Worm (Caenorhabditis elegans) whole organism, young adult: ENCODE measurements around the gene Y53F4B.51.
A peak's percentile ranks its signal among the peaks of the same experiment; 100 is the strongest.

Experiments used
- B0336.3 ChIP-seq: fragments of 200-800 bp; sonication (Bioruptor generic); IDR thresholded peaks from 2 replicates; pipeline ENCODE4 v1.3.6; 2022; ENCODE audit warnings: missing genetic modification characterization, missing compliant biosample characterization
- C06A6.2 ChIP-seq: fragments of 200-800 bp; sonication (Bioruptor generic); conservative IDR thresholded peaks from 2 replicates; pipeline ENCODE4 v1.3.6; 2022; ENCODE audit warnings: missing genetic modification characterization, missing compliant biosample characterization
- C17E4.6 ChIP-seq: fragments of 200-800 bp; sonication (Bioruptor generic); IDR thresholded peaks from 2 replicates; pipeline ENCODE4 v1.3.6; 2022; ENCODE audit warnings: missing genetic modification reagents, missing genetic modification characterization, missing compliant biosample characterization
- F22D6.2 ChIP-seq: sonication (generic microtip); optimal IDR thresholded peaks from 2 replicates; lab custom pipeline; 2016; ENCODE audit warnings: mild to moderate bottlenecking, missing genetic modification characterization, missing compliant biosample characterization
- F23B12.7 ChIP-seq: sonication (generic microtip); optimal IDR thresholded peaks from 2 replicates; lab custom pipeline; 2017; ENCODE audit warnings: missing genetic modification characterization, mild to moderate bottlenecking, missing compliant biosample characterization, antibody characterized with exemption, moderate library complexity; ENCODE audit not compliant: insufficient read depth
- F33H1.4 ChIP-seq: fragments of 200-800 bp; sonication (Bioruptor generic); IDR thresholded peaks from 2 replicates; pipeline ENCODE4 v1.3.6; 2022; ENCODE audit warnings: missing genetic modification reagents, missing genetic modification characterization, missing compliant biosample characterization
- F39B2.1 ChIP-seq: fragments of 200-800 bp; sonication (Bioruptor generic); IDR thresholded peaks from 2 replicates; pipeline ENCODE4 v1.3.6; 2022; ENCODE audit warnings: missing genetic modification reagents, missing genetic modification characterization, missing compliant biosample characterization
- F57A8.1 ChIP-seq: fragments of 200-800 bp; sonication (Bioruptor generic); optimal IDR thresholded peaks from 2 replicates; lab custom pipeline; 2018; ENCODE audit warnings: mild to moderate bottlenecking, missing genetic modification characterization, moderate library complexity, missing compliant biosample characterization
- K11D2.4 ChIP-seq: fragments of 200-800 bp; sonication (Bioruptor generic); IDR thresholded peaks from 2 replicates; pipeline ENCODE4 v1.3.6; 2022; ENCODE audit warnings: missing genetic modification reagents, missing genetic modification characterization, missing compliant biosample characterization
- T07F8.4 ChIP-seq: sonication (generic microtip); optimal IDR thresholded peaks from 2 replicates; lab custom pipeline; 2016; ENCODE audit warnings: mild to moderate bottlenecking, missing genetic modification characterization, moderate library complexity, missing compliant biosample characterization
- Y53F4B.3 ChIP-seq: fragments of 200-800 bp; sonication (Bioruptor generic); IDR thresholded peaks from 2 replicates; pipeline ENCODE4 v1.3.6; 2022; ENCODE audit warnings: missing genetic modification reagents, missing genetic modification characterization, missing compliant biosample characterization
- Y95B8A.8 ChIP-seq: fragments of 200-800 bp; sonication (Bioruptor generic); IDR thresholded peaks from 2 replicates; pipeline ENCODE4 v1.3.6; 2022; ENCODE audit warnings: missing genetic modification reagents, missing genetic modification characterization, missing compliant biosample characterization
- ama-1 ChIP-seq, 3 experiments: fragments of 150-350 bp in 1 of 3; sonication (generic microtip) in 2 of 3; optimal IDR thresholded peaks; 2 replicates each; lab custom pipeline; 2014 to 2018; ENCODE audit warnings: missing biosample characterization in 2 of 3, missing genetic modification characterization in 2 of 3, missing genetic modification reagents in 2 of 3
- attf-6 ChIP-seq: fragments of 200-800 bp; sonication (Bioruptor generic); IDR thresholded peaks from 2 replicates; pipeline ENCODE4 v1.3.6; 2022; ENCODE audit warnings: missing genetic modification reagents, missing genetic modification characterization, missing compliant biosample characterization
- bed-2 ChIP-seq: fragments of 200-800 bp; sonication (Bioruptor generic); IDR thresholded peaks from 2 replicates; pipeline ENCODE4 v1.3.6; 2022; ENCODE audit warnings: missing genetic modification reagents, missing genetic modification characterization, missing compliant biosample characterization
- ccch-3 ChIP-seq: fragments of 200-800 bp; sonication (Bioruptor generic); optimal IDR thresholded peaks from 2 replicates; lab custom pipeline; 2018; ENCODE audit warnings: mild to moderate bottlenecking, missing genetic modification characterization, missing compliant biosample characterization
- cebp-2 ChIP-seq: fragments of 200-800 bp; sonication (Bioruptor generic); IDR thresholded peaks from 2 replicates; pipeline ENCODE4 v1.3.6; 2022; ENCODE audit warnings: missing genetic modification characterization, missing compliant biosample characterization
- ceh-100 ChIP-seq: fragments of 200-800 bp; sonication (Bioruptor generic); IDR thresholded peaks from 2 replicates; pipeline ENCODE4 v1.3.6; 2022; ENCODE audit warnings: missing genetic modification reagents, missing genetic modification characterization, missing compliant biosample characterization
- ceh-27 ChIP-seq: fragments of 200-800 bp; sonication (Bioruptor generic); optimal IDR thresholded peaks from 2 replicates; lab custom pipeline; 2018; ENCODE audit warnings: mild to moderate bottlenecking, missing genetic modification characterization, moderate library complexity, missing compliant biosample characterization
- ceh-91 ChIP-seq: fragments of 200-800 bp; sonication (Bioruptor generic); IDR thresholded peaks from 2 replicates; pipeline ENCODE4 v1.3.6; 2022; ENCODE audit warnings: missing genetic modification reagents, missing genetic modification characterization, missing compliant biosample characterization
- die-1 ChIP-seq: sonication (generic microtip); optimal IDR thresholded peaks from 2 replicates; lab custom pipeline; 2016; ENCODE audit warnings: missing genotype, mild to moderate bottlenecking, missing genetic modification characterization, missing compliant biosample characterization
- efl-1 ChIP-seq: fragments of 150-350 bp; optimal IDR thresholded peaks from 2 replicates; lab custom pipeline; 2014; ENCODE audit warnings: missing biosample characterization, missing genetic modification reagents, missing genetic modification characterization
- egl-18 ChIP-seq: fragments of 200-800 bp; sonication (Bioruptor generic); IDR thresholded peaks from 2 replicates; pipeline ENCODE4 v1.3.6; 2022; ENCODE audit warnings: missing genetic modification reagents, missing genetic modification characterization, missing compliant biosample characterization
- egl-44 ChIP-seq: fragments of 200-800 bp; sonication (Bioruptor generic); IDR thresholded peaks from 2 replicates; pipeline ENCODE4 v1.3.6; 2022; ENCODE audit warnings: missing genetic modification reagents, missing genetic modification characterization, missing compliant biosample characterization
- him-1 ChIP-seq: sonication (generic microtip); optimal IDR thresholded peaks from 2 replicates; lab custom pipeline; 2016; ENCODE audit warnings: missing genotype, missing genetic modification reagents, missing genetic modification characterization, missing compliant biosample characterization
- hlh-12 ChIP-seq: sonication (generic microtip); optimal IDR thresholded peaks from 2 replicates; lab custom pipeline; 2016; ENCODE audit warnings: missing genetic modification characterization, missing compliant biosample characterization
- hmg-1.2 ChIP-seq: fragments of 200-800 bp; sonication (Bioruptor generic); IDR thresholded peaks from 2 replicates; pipeline ENCODE4 v1.3.6; 2022; ENCODE audit warnings: missing genetic modification reagents, missing genetic modification characterization, missing compliant biosample characterization
- hsf-1 ChIP-seq: fragments of 200-800 bp; sonication (Bioruptor generic); IDR thresholded peaks from 2 replicates; pipeline ENCODE4 v1.3.6; 2022; ENCODE audit warnings: missing genetic modification reagents, missing genetic modification characterization, missing compliant biosample characterization
- lin-26 ChIP-seq: fragments of 200-800 bp; sonication (Bioruptor generic); IDR thresholded peaks from 2 replicates; pipeline ENCODE4 v1.3.6; 2022; ENCODE audit warnings: missing genetic modification reagents, missing genetic modification characterization, missing compliant biosample characterization
- lin-54 ChIP-seq: fragments of 200-800 bp; sonication (Bioruptor generic); optimal IDR thresholded peaks from 2 replicates; lab custom pipeline; 2018; ENCODE audit warnings: mild to moderate bottlenecking, missing genetic modification characterization, missing compliant biosample characterization
- lsy-27 ChIP-seq: sonication (generic microtip); optimal IDR thresholded peaks from 2 replicates; lab custom pipeline; 2017; ENCODE audit warnings: missing genetic modification characterization, mild to moderate bottlenecking, missing compliant biosample characterization, antibody characterized with exemption, missing genotype, borderline replicate concordance; ENCODE audit not compliant: insufficient read depth
- madf-6 ChIP-seq: fragments of 200-800 bp; sonication (Bioruptor generic); IDR thresholded peaks from 2 replicates; pipeline ENCODE4 v1.3.6; 2022; ENCODE audit warnings: missing genetic modification reagents, missing genetic modification characterization, missing compliant biosample characterization
- nfya-1 ChIP-seq: sonication (generic microtip); optimal IDR thresholded peaks from 2 replicates; lab custom pipeline; 2017; ENCODE audit warnings: antibody characterized with exemption, missing compliant biosample characterization, missing genetic modification characterization, borderline replicate concordance; ENCODE audit not compliant: insufficient read depth
- nfya-2 ChIP-seq: fragments of 200-800 bp; sonication (Bioruptor generic); IDR thresholded peaks from 2 replicates; pipeline ENCODE4 v1.3.6; 2022; ENCODE audit warnings: missing genetic modification reagents, missing genetic modification characterization, missing compliant biosample characterization
- nfyb-1 ChIP-seq: fragments of 200-800 bp; sonication (Bioruptor generic); IDR thresholded peaks from 2 replicates; pipeline ENCODE4 v1.3.6; 2022; ENCODE audit warnings: missing genetic modification reagents, missing genetic modification characterization, missing compliant biosample characterization
- nhr-179 ChIP-seq: sonication (generic microtip); optimal IDR thresholded peaks from 2 replicates; lab custom pipeline; 2016; ENCODE audit warnings: mild to moderate bottlenecking, missing genetic modification characterization, missing compliant biosample characterization
- rcor-1 ChIP-seq: fragments of 200-800 bp; sonication (Bioruptor generic); IDR thresholded peaks from 2 replicates; pipeline ENCODE4 v1.3.6; 2022; ENCODE audit warnings: missing genetic modification reagents, missing genetic modification characterization, missing compliant biosample characterization
- rec-8 ChIP-seq, 2 experiments: sonication (generic microtip); optimal IDR thresholded peaks; 2 replicates each; lab custom pipeline; 2016; ENCODE audit warnings: mild to moderate bottlenecking in 2 of 2, missing genetic modification characterization in 2 of 2, missing genetic modification reagents in 2 of 2, missing genotype in 2 of 2, missing biosample characterization in 1 of 2, missing compliant biosample characterization in 1 of 2, moderate library complexity in 1 of 2
- repo-1 ChIP-seq: sonication (generic microtip); optimal IDR thresholded peaks from 2 replicates; lab custom pipeline; 2017; ENCODE audit warnings: mild to moderate bottlenecking, missing genetic modification characterization, missing compliant biosample characterization
- snpc-3.4 ChIP-seq: sonication (generic microtip); optimal IDR thresholded peaks from 2 replicates; lab custom pipeline; 2017; ENCODE audit warnings: missing genetic modification characterization, mild to moderate bottlenecking, missing compliant biosample characterization, antibody characterized with exemption, moderate library complexity, missing genotype, missing genetic modification reagents
- snpc-4 ChIP-seq, 5 experiments: fragments of 150-350 bp in 1 of 5; sonication (generic microtip) in 4 of 5; optimal IDR thresholded peaks; 2 replicates each; lab custom pipeline; 2014 to 2018; ENCODE audit warnings: missing genetic modification characterization in 5 of 5, missing biosample characterization in 3 of 5, antibody characterized with exemption in 2 of 5, mild to moderate bottlenecking in 2 of 5, missing compliant biosample characterization in 2 of 5, missing genotype in 2 of 5, moderate library complexity in 2 of 5, missing genetic modification reagents in 1 of 5
- sptf-2 ChIP-seq: fragments of 200-800 bp; sonication (Bioruptor generic); optimal IDR thresholded peaks from 2 replicates; lab custom pipeline; 2018; ENCODE audit warnings: mild to moderate bottlenecking, missing genetic modification characterization, missing compliant biosample characterization
- unc-130 ChIP-seq: sonication (generic microtip); optimal IDR thresholded peaks from 2 replicates; lab custom pipeline; 2016; ENCODE audit warnings: missing genetic modification reagents, missing genetic modification characterization, missing compliant biosample characterization
- unc-62 ChIP-seq: fragments of 150-350 bp; optimal IDR thresholded peaks from 2 replicates; lab custom pipeline; 2014; ENCODE audit warnings: missing biosample characterization, missing genetic modification reagents, missing genetic modification characterization
- ztf-26 ChIP-seq: sonication (generic microtip); optimal IDR thresholded peaks from 2 replicates; lab custom pipeline; 2017; ENCODE audit warnings: missing genetic modification characterization, missing compliant biosample characterization
- ztf-3 ChIP-seq: fragments of 200-800 bp; sonication (Bioruptor generic); optimal IDR thresholded peaks from 2 replicates; lab custom pipeline; 2018; ENCODE audit warnings: mild to moderate bottlenecking, missing genetic modification characterization, missing compliant biosample characterization

Gene Y53F4B.51

DNA sequence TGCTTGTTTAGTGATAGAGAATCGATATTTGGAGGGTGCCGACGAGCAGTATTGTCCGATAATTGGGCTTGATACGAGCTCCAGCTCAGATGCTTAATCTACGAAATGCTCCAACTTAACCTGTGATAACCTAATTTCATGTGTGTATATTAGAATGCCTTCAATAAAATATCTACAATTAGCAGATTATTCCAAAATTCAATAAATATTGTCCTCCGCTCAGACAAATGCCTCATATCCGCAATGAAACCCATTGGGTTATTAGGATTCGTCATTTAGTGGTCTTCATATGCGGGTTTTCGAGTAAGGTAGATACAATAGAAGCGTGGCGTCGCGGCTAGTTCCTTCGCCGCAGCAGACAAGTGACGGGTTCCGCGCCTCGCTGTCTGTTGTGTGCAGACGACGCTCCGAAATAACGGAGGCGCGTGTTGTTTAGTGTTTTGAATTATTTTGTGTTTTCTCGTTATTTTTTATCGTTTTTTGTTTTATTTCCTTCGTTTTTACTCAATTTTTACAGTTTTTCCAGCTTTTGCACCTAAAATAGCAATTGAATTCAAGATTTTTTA is 11.4 kb upstream of the Y53F4B.51 start, which contains the start of gene cmtr-1 (continued):
- no peak for TF ChIP-seq bed-2
- no peak for TF ChIP-seq F57A8.1
- peak; percentile 87 for TF ChIP-seq hsf-1 (GFP tag; lab: Robert Waterston, UW)
- TF ChIP-seq ceh-91 (GFP tag; lab: Robert Waterston, UW): peak; percentile 85
- no peak for TF ChIP-seq ztf-3 (GFP tag; lab: Kevin White, UChicago)
- peak; percentile 97 for TF ChIP-seq repo-1 (tag; lab: Kevin White, UChicago)
- peak; percentile 87 for TF ChIP-seq ceh-100
- TF ChIP-seq cebp-2 (GFP tag; lab: Robert Waterston, UW): peak; percentile 84
- TF ChIP-seq snpc-4 (GFP tag; optimal IDR thresholded peaks at IDR 0.05; lab: Kevin White, UChicago): peak; percentile 100
- TF ChIP-seq snpc-4 (tag; optimal IDR thresholded peaks at IDR 0.05; lab: Kevin White, UChicago): peak; percentile 100
- peak; percentile 99 for TF ChIP-seq snpc-3.4
- peak; percentile 74 for TF ChIP-seq unc-130 (GFP tag; lab: Kevin White, UChicago)
- TF ChIP-seq lsy-27 (tag; lab: Kevin White, UChicago): peak; percentile 78
- TF ChIP-seq nfyb-1 (GFP tag; lab: Robert Waterston, UW): peak; percentile 97
- peak; percentile 93 for TF ChIP-seq madf-6 (GFP tag; lab: Robert Waterston, UW)
- TF ChIP-seq F23B12.7 (tag; lab: Kevin White, UChicago): peak; percentile 69
- TF ChIP-seq hmg-1.2 (GFP tag; lab: Robert Waterston, UW): peak; percentile 100
- peak; percentile 94 for TF ChIP-seq ceh-27 (GFP tag; lab: Kevin White, UChicago)
- peak; percentile 92 for TF ChIP-seq ztf-26 (tag; lab: Kevin White, UChicago)
- peak; percentile 77 for TF ChIP-seq ama-1 (optimal IDR thresholded peaks at IDR 0.05; lab: Kevin White, UChicago)
- peak in 1 of 2 experiments; percentile 76 for TF ChIP-seq ama-1 (GFP tag; optimal IDR thresholded peaks at IDR 0.05; lab: Kevin White, UChicago)
- TF ChIP-seq sptf-2 (GFP tag; lab: Kevin White, UChicago): peak; percentile 80
- TF ChIP-seq ccch-3 (GFP tag; lab: Kevin White, UChicago): peak; percentile 25
- peak; percentile 96 for TF ChIP-seq lin-54 (GFP tag; lab: Kevin White, UChicago)
- peak; percentile 74 for TF ChIP-seq F22D6.2 (tag; lab: Kevin White, UChicago)
- peak; percentile 86; the same call in 1 of the 2 replicates for TF ChIP-seq C06A6.2
- peak; percentile 80 for TF ChIP-seq efl-1 (GFP tag; lab: Kevin White, UChicago)
- TF ChIP-seq hlh-12 (tag; lab: Kevin White, UChicago): no peak
- TF ChIP-seq K11D2.4 (GFP tag; lab: Robert Waterston, UW): peak; percentile 90
- peak; percentile 64 for TF ChIP-seq T07F8.4 (tag; lab: Kevin White, UChicago)
- TF ChIP-seq C17E4.6 (GFP tag; lab: Robert Waterston, UW): peak; percentile 89
- peak; percentile 85 for TF ChIP-seq egl-44 (GFP tag; lab: Robert Waterston, UW)
- peak; percentile 97 for TF ChIP-seq B0336.3
- TF ChIP-seq lin-26 (GFP tag; lab: Robert Waterston, UW): peak; percentile 82
- peak; percentile 95 for TF ChIP-seq him-1
- TF ChIP-seq attf-6 (GFP tag; lab: Robert Waterston, UW): peak; percentile 95
- peak; percentile 79 for TF ChIP-seq F33H1.4 (GFP tag; lab: Robert Waterston, UW)
- peak; percentile 40 to 82 for TF ChIP-seq rec-8 (tag; optimal IDR thresholded peaks at IDR 0.05; lab: Kevin White, UChicago)
- peak; percentile 76 for TF ChIP-seq Y95B8A.8 (GFP tag; lab: Robert Waterston, UW)
- TF ChIP-seq Y53F4B.3 (GFP tag; lab: Robert Waterston, UW): no peak; the same call in 1 of the 2 replicates
- peak; percentile 68 for TF ChIP-seq die-1
- TF ChIP-seq nfya-2 (GFP tag; lab: Robert Waterston, UW): no peak
- TF ChIP-seq egl-18 (GFP tag; lab: Robert Waterston, UW): no peak
- TF ChIP-seq nfya-1 (tag; lab: Kevin White, UChicago): no peak
- TF ChIP-seq rcor-1: peak; percentile 97
- peak; percentile 28 for TF ChIP-seq nhr-179 (tag; lab: Kevin White, UChicago)
- no peak for TF ChIP-seq unc-62 (GFP tag; lab: Kevin White, UChicago)
- TF ChIP-seq F39B2.1 (GFP tag; lab: Robert Waterston, UW): peak; percentile 89; the same call in 1 of the 2 replicates
